Worm (Caenorhabditis elegans) whole organism, L2 larva: ENCODE data around the gene uncp-18.

Source experiments
- C34F6.9 ChIP-seq: fragments of 150-350 bp; optimal IDR thresholded peaks from 2 replicates; lab custom pipeline; 2014; ENCODE audit warnings: missing biosample characterization, missing genetic modification characterization
- F13H6.1 ChIP-seq: sonication (generic microtip); optimal IDR thresholded peaks from 2 replicates; lab custom pipeline; 2016; ENCODE audit warnings: missing genetic modification characterization, missing compliant biosample characterization
- Y55F3AM.14 ChIP-seq: fragments of 200-800 bp; sonication (Bioruptor generic); optimal IDR thresholded peaks from 2 replicates; lab custom pipeline; 2018; ENCODE audit warnings: mild to moderate bottlenecking, missing genetic modification characterization, missing compliant biosample characterization
- ZK546.5 ChIP-seq: sonication (generic microtip); optimal IDR thresholded peaks from 2 replicates; lab custom pipeline; 2017; ENCODE audit warnings: missing biosample characterization, missing genetic modification characterization
- alr-1 ChIP-seq: fragments of 150-350 bp; optimal IDR thresholded peaks from 2 replicates; lab custom pipeline; 2014; ENCODE audit warnings: missing biosample characterization, missing genetic modification characterization
- aly-2 ChIP-seq: fragments of 150-350 bp; optimal IDR thresholded peaks from 2 replicates; lab custom pipeline; 2014; ENCODE audit warnings: missing biosample characterization, missing genetic modification characterization
- blmp-1 ChIP-seq: sonication (generic microtip); optimal IDR thresholded peaks from 2 replicates; lab custom pipeline; 2017; ENCODE audit warnings: missing genetic modification characterization, mild to moderate bottlenecking, missing compliant biosample characterization, antibody characterized with exemption, moderate library complexity; ENCODE audit not compliant: insufficient read depth
- ceh-16 ChIP-seq: fragments of 150-350 bp; optimal IDR thresholded peaks from 2 replicates; lab custom pipeline; 2014; ENCODE audit warnings: missing biosample characterization, missing genetic modification characterization
- ceh-82 ChIP-seq: fragments of 150-350 bp; optimal IDR thresholded peaks from 2 replicates; lab custom pipeline; 2014; ENCODE audit warnings: missing biosample characterization, missing genetic modification characterization
- crh-2 ChIP-seq: sonication (generic microtip); optimal IDR thresholded peaks from 2 replicates; lab custom pipeline; 2017; ENCODE audit warnings: missing biosample characterization, missing genetic modification characterization
- dmd-4 ChIP-seq: sonication (generic microtip); optimal IDR thresholded peaks from 2 replicates; lab custom pipeline; 2017; ENCODE audit warnings: missing biosample characterization, missing genetic modification characterization
- egl-27 ChIP-seq: sonication (generic microtip); optimal IDR thresholded peaks from 3 replicates; lab custom pipeline; 2017; ENCODE audit warnings: missing biosample characterization, missing genetic modification reagents, missing genetic modification characterization
- elt-1 ChIP-seq: fragments of 150-350 bp; optimal IDR thresholded peaks from 2 replicates; lab custom pipeline; 2014; ENCODE audit warnings: missing biosample characterization, missing genetic modification characterization
- elt-3 ChIP-seq: sonication (generic microtip); optimal IDR thresholded peaks from 2 replicates; lab custom pipeline; 2017; ENCODE audit warnings: missing biosample characterization, missing genetic modification characterization
- fos-1 ChIP-seq: fragments of 150-350 bp; optimal IDR thresholded peaks from 2 replicates; lab custom pipeline; 2014; ENCODE audit warnings: missing biosample characterization, missing genetic modification characterization
- gmeb-1 ChIP-seq: fragments of 150-350 bp; optimal IDR thresholded peaks from 2 replicates; lab custom pipeline; 2014; ENCODE audit warnings: missing biosample characterization, missing genetic modification characterization
- lin-11 ChIP-seq: fragments of 150-350 bp; sonication (generic microtip); optimal IDR thresholded peaks from 2 replicates; lab custom pipeline; 2014; ENCODE audit warnings: missing biosample characterization, missing genetic modification characterization, inconsistent platforms, mixed read lengths
- lin-39 ChIP-seq: fragments of 150-350 bp; optimal IDR thresholded peaks from 2 replicates; lab custom pipeline; 2014; ENCODE audit warnings: missing biosample characterization, missing genetic modification reagents, missing genetic modification characterization
- lsy-2 ChIP-seq, 2 experiments: fragments of 150-350 bp in 1 of 2; sonication (generic microtip) in 1 of 2; optimal IDR thresholded peaks; 2 replicates each; lab custom pipeline; 2014 to 2017; ENCODE audit warnings: missing biosample characterization in 2 of 2, missing genetic modification characterization in 2 of 2
- mab-5 ChIP-seq: fragments of 150-350 bp; optimal IDR thresholded peaks from 2 replicates; lab custom pipeline; 2014; ENCODE audit warnings: missing biosample characterization, missing genetic modification characterization
- mbf-1 ChIP-seq: sonication (generic microtip); optimal IDR thresholded peaks from 2 replicates; lab custom pipeline; 2017; ENCODE audit warnings: missing biosample characterization, missing genetic modification characterization
- mdl-1 ChIP-seq, 2 experiments: fragments of 150-350 bp in 1 of 2; sonication (generic microtip) in 1 of 2; optimal IDR thresholded peaks; 2 replicates each; lab custom pipeline; 2017; ENCODE audit warnings: missing biosample characterization in 2 of 2, missing genetic modification characterization in 2 of 2
- nhr-11 ChIP-seq: fragments of 150-350 bp; optimal IDR thresholded peaks from 2 replicates; lab custom pipeline; 2014; ENCODE audit warnings: missing biosample characterization, missing genetic modification characterization
- nhr-12 ChIP-seq: fragments of 150-350 bp; optimal IDR thresholded peaks from 2 replicates; lab custom pipeline; 2014; ENCODE audit warnings: missing biosample characterization, missing genetic modification characterization
- nhr-129 ChIP-seq: fragments of 150-350 bp; optimal IDR thresholded peaks from 2 replicates; lab custom pipeline; 2014; ENCODE audit warnings: missing biosample characterization, missing genetic modification characterization
- nhr-21 ChIP-seq: fragments of 150-350 bp; optimal IDR thresholded peaks from 2 replicates; lab custom pipeline; 2014; ENCODE audit warnings: missing biosample characterization, missing genetic modification characterization
- nhr-23 ChIP-seq: fragments of 150-350 bp; optimal IDR thresholded peaks from 2 replicates; lab custom pipeline; 2014; ENCODE audit warnings: missing biosample characterization, missing genetic modification reagents, missing genetic modification characterization
- nhr-237 ChIP-seq: fragments of 150-350 bp; optimal IDR thresholded peaks from 2 replicates; lab custom pipeline; 2014; ENCODE audit warnings: missing biosample characterization, missing genetic modification characterization
- nhr-25 ChIP-seq: fragments of 150-350 bp; sonication (generic microtip); optimal IDR thresholded peaks from 3 replicates; lab custom pipeline; 2014; ENCODE audit warnings: missing biosample characterization, missing genetic modification characterization
- nhr-6 ChIP-seq: fragments of 150-350 bp; optimal IDR thresholded peaks from 2 replicates; lab custom pipeline; 2014; ENCODE audit warnings: missing biosample characterization, missing genetic modification characterization
- peb-1 ChIP-seq: fragments of 150-350 bp; optimal IDR thresholded peaks from 2 replicates; lab custom pipeline; 2014; ENCODE audit warnings: missing biosample characterization, missing genetic modification characterization
- sem-4 ChIP-seq: fragments of 150-350 bp; optimal IDR thresholded peaks from 2 replicates; lab custom pipeline; 2014; ENCODE audit warnings: missing biosample characterization, missing genetic modification reagents, missing genetic modification characterization
- skn-1 ChIP-seq: sonication (generic microtip); optimal IDR thresholded peaks from 2 replicates; lab custom pipeline; 2017; ENCODE audit warnings: missing biosample characterization, missing genetic modification characterization
- sma-9 ChIP-seq, 2 experiments: fragments of 150-350 bp in 1 of 2; sonication (generic microtip) in 1 of 2; optimal IDR thresholded peaks; 2 replicates each; lab custom pipeline; 2014 to 2016; ENCODE audit warnings: missing genetic modification characterization in 2 of 2, mild to moderate bottlenecking in 1 of 2, missing biosample characterization in 1 of 2, missing compliant biosample characterization in 1 of 2, missing genetic modification reagents in 1 of 2, moderate library complexity in 1 of 2
- snpc-4 ChIP-seq: fragments of 150-350 bp; optimal IDR thresholded peaks from 2 replicates; lab custom pipeline; 2014; ENCODE audit warnings: missing biosample characterization, missing genetic modification characterization
- unc-39 ChIP-seq: fragments of 150-350 bp; optimal IDR thresholded peaks from 2 replicates; lab custom pipeline; 2014; ENCODE audit warnings: missing biosample characterization, missing genetic modification characterization
- unc-55 ChIP-seq: fragments of 150-350 bp; sonication (generic microtip); optimal IDR thresholded peaks from 3 replicates; lab custom pipeline; 2014; ENCODE audit warnings: missing biosample characterization, missing genetic modification reagents, missing genetic modification characterization
- unc-62 ChIP-seq: fragments of 150-350 bp; optimal IDR thresholded peaks from 2 replicates; lab custom pipeline; 2014; ENCODE audit warnings: missing biosample characterization, missing genetic modification reagents, missing genetic modification characterization
- zag-1 ChIP-seq: fragments of 150-350 bp; optimal IDR thresholded peaks from 2 replicates; lab custom pipeline; 2014; ENCODE audit warnings: missing biosample characterization, missing genetic modification characterization
- ztf-11 ChIP-seq: sonication (generic microtip); optimal IDR thresholded peaks from 2 replicates; lab custom pipeline; 2017; ENCODE audit warnings: missing biosample characterization, missing genetic modification characterization
- ztf-4 ChIP-seq: fragments of 150-350 bp; optimal IDR thresholded peaks from 2 replicates; lab custom pipeline; 2014; ENCODE audit warnings: missing biosample characterization, missing genetic modification characterization

The uncp-18 gene

ce11 chrIV:343279-343678, 47.1 kb upstream of the uncp-18 start:
- TF ChIP-seq zag-1 (tag; lab: Kevin White, UChicago), result no peak
- no peak for TF ChIP-seq fos-1 (tag; lab: Kevin White, UChicago)
- no peak for TF ChIP-seq nhr-11 (tag; lab: Kevin White, UChicago)
- TF ChIP-seq sem-4, result no peak
- TF ChIP-seq unc-62 (GFP tag; lab: Kevin White, UChicago), result no peak
- TF ChIP-seq alr-1, result no peak
- no peak for TF ChIP-seq ZK546.5 (tag; lab: Kevin White, UChicago)
- TF ChIP-seq nhr-237 (tag; lab: Kevin White, UChicago), result no peak
- no peak for TF ChIP-seq ceh-16 (tag; lab: Kevin White, UChicago)
- TF ChIP-seq snpc-4, result no peak
- no peak for TF ChIP-seq nhr-129 (tag; lab: Kevin White, UChicago)
- no peak for TF ChIP-seq unc-39 (tag; lab: Kevin White, UChicago)

ce11 chrIV:364983-365382, 25.4 kb upstream of the uncp-18 start:
- TF ChIP-seq crh-2 (no peak), elt-1 (tag; lab: Kevin White, UChicago) (no peak), dmd-4 (tag; lab: Kevin White, UChicago) (no peak), nhr-129 (tag; lab: Kevin White, UChicago) (peak; percentile 37), C34F6.9 (tag; lab: Kevin White, UChicago) (peak; percentile 28), nhr-12 (tag; lab: Kevin White, UChicago) (no peak)

- TF ChIP-seq nhr-25 (tag; lab: Kevin White, UChicago) (peak; percentile 63), ceh-16 (tag; lab: Kevin White, UChicago) (no peak), unc-39 (tag; lab: Kevin White, UChicago) (no peak), crh-2 (peak; percentile 74), F13H6.1 (tag; lab: Kevin White, UChicago) (peak; percentile 7), lsy-2 (tag; optimal IDR thresholded peaks at IDR 0.05; lab: Kevin White, UChicago) (peak in 1 of 2 experiments; percentile 59), elt-3 (tag; lab: Kevin White, UChicago) (no peak), mab-5 (no peak), lin-11 (tag; lab: Kevin White, UChicago) (no peak), nhr-6 (tag; lab: Kevin White, UChicago) (peak; percentile 1), nhr-237 (tag; lab: Kevin White, UChicago) (no peak), peb-1 (no peak), aly-2 (tag; lab: Kevin White, UChicago) (no peak), nhr-23 (tag; lab: Kevin White, UChicago) (no peak), fos-1 (tag; lab: Kevin White, UChicago) (peak; percentile 11), C34F6.9 (tag; lab: Kevin White, UChicago) (peak; percentile 76), mbf-1 (tag; lab: Kevin White, UChicago) (no peak), lin-39 (tag; lab: Kevin White, UChicago) (no peak), alr-1 (no peak), ztf-11 (tag; lab: Kevin White, UChicago) (no peak), skn-1 (no peak), sma-9 (GFP tag; optimal IDR thresholded peaks at IDR 0.05; lab: Kevin White, UChicago) (peak; percentile 42), sma-9 (tag; optimal IDR thresholded peaks at IDR 0.05; lab: Kevin White, UChicago) (no peak), blmp-1 (tag; lab: Kevin White, UChicago) (peak; percentile 57), Y55F3AM.14 (no peak), nhr-129 (tag; lab: Kevin White, UChicago) (peak; percentile 67), ceh-82 (tag; lab: Kevin White, UChicago) (no peak), ztf-4 (tag; lab: Kevin White, UChicago) (no peak), unc-55 (GFP tag; lab: Kevin White, UChicago) (peak; percentile 77)
Measured at ce11 chrIV:366406-366805, 24.0 kb upstream of the uncp-18 start.

ce11 chrIV:372146-372789, 18.1 kb upstream of the uncp-18 start:
- TF ChIP-seq nhr-12 (tag; lab: Kevin White, UChicago) (no peak), alr-1 (no peak), unc-55 (GFP tag; lab: Kevin White, UChicago) (peak; percentile 74), lin-11 (tag; lab: Kevin White, UChicago) (no peak), nhr-21 (tag; lab: Kevin White, UChicago) (no peak), gmeb-1 (no peak), egl-27 (no peak), ztf-11 (tag; lab: Kevin White, UChicago) (no peak), peb-1 (no peak), C34F6.9 (tag; lab: Kevin White, UChicago) (peak; percentile 11), Y55F3AM.14 (no peak), mdl-1 (tag; optimal IDR thresholded peaks at IDR 0.05; lab: Kevin White, UChicago) (no peak), ztf-4 (tag; lab: Kevin White, UChicago) (no peak)
